Worm (Caenorhabditis elegans) whole organism, L3 larva: ENCODE results near the gene ifa-4.
A peak's percentile ranks its signal among the peaks of the same experiment; 100 is the strongest.

Experiments
- R02D3.7 ChIP-seq: fragments of 150-350 bp; optimal IDR thresholded peaks from 2 replicates; lab custom pipeline; 2014; ENCODE audit warnings: missing biosample characterization, missing genetic modification characterization
- ZK546.5 ChIP-seq: sonication (generic microtip); optimal IDR thresholded peaks from 2 replicates; lab custom pipeline; 2017; ENCODE audit warnings: missing biosample characterization, missing genetic modification characterization
- aly-2 ChIP-seq: fragments of 150-350 bp; optimal IDR thresholded peaks from 2 replicates; lab custom pipeline; 2014; ENCODE audit warnings: missing biosample characterization, missing genetic modification characterization
- ama-1 ChIP-seq: fragments of 150-350 bp; optimal IDR thresholded peaks from 2 replicates; lab custom pipeline; 2018
- ceh-16 ChIP-seq: sonication (generic microtip); optimal IDR thresholded peaks from 2 replicates; lab custom pipeline; 2017; ENCODE audit warnings: missing biosample characterization, missing genetic modification characterization
- ceh-28 ChIP-seq: fragments of 150-350 bp; optimal IDR thresholded peaks from 2 replicates; lab custom pipeline; 2014; ENCODE audit warnings: missing biosample characterization, missing genetic modification reagents, missing genetic modification characterization
- ceh-82 ChIP-seq: fragments of 150-350 bp; optimal IDR thresholded peaks from 2 replicates; lab custom pipeline; 2014; ENCODE audit warnings: missing biosample characterization, missing genetic modification characterization
- ceh-9 ChIP-seq: sonication (generic microtip); optimal IDR thresholded peaks from 2 replicates; lab custom pipeline; 2018; ENCODE audit warnings: missing biosample characterization, missing genetic modification characterization
- daf-12 ChIP-seq: fragments of 150-350 bp; optimal IDR thresholded peaks from 2 replicates; lab custom pipeline; 2014; ENCODE audit warnings: missing biosample characterization, missing genetic modification reagents, missing genetic modification characterization
- egl-27 ChIP-seq: sonication (generic microtip); optimal IDR thresholded peaks from 4 replicates; lab custom pipeline; 2017; ENCODE audit warnings: missing biosample characterization, missing genetic modification reagents, missing genetic modification characterization
- egl-5 ChIP-seq: fragments of 150-350 bp; optimal IDR thresholded peaks from 2 replicates; lab custom pipeline; 2017; ENCODE audit warnings: missing biosample characterization, missing genetic modification reagents, missing genetic modification characterization, inconsistent platforms
- elt-1 ChIP-seq: fragments of 150-350 bp; optimal IDR thresholded peaks from 2 replicates; lab custom pipeline; 2014; ENCODE audit warnings: missing biosample characterization, missing genetic modification characterization
- elt-2 ChIP-seq: sonication (generic microtip); optimal IDR thresholded peaks from 2 replicates; lab custom pipeline; 2016; ENCODE audit warnings: missing genetic modification reagents, mild to moderate bottlenecking, missing genetic modification characterization, missing compliant biosample characterization
- elt-3 ChIP-seq, 3 experiments: fragments of 150-350 bp in 1 of 3; sonication (generic microtip) in 2 of 3; optimal IDR thresholded peaks; 2 replicates in 2 of 3; 4 replicates in 1 of 3; lab custom pipeline; 2014 to 2017; ENCODE audit warnings: missing biosample characterization in 3 of 3, missing genetic modification characterization in 3 of 3
- eor-1 ChIP-seq, 2 experiments: fragments of 150-350 bp; optimal IDR thresholded peaks; 2 replicates each; lab custom pipeline; 2014 to 2018; ENCODE audit warnings: missing biosample characterization in 2 of 2, missing genetic modification characterization in 2 of 2
- fkh-10 ChIP-seq: sonication (generic microtip); optimal IDR thresholded peaks from 2 replicates; lab custom pipeline; 2017; ENCODE audit warnings: missing biosample characterization, missing genetic modification reagents, missing genetic modification characterization
- fkh-2 ChIP-seq: fragments of 150-350 bp; optimal IDR thresholded peaks from 2 replicates; lab custom pipeline; 2014; ENCODE audit warnings: missing biosample characterization, missing genetic modification reagents, missing genetic modification characterization
- fos-1 ChIP-seq: fragments of 150-350 bp; optimal IDR thresholded peaks from 2 replicates; lab custom pipeline; 2014; ENCODE audit warnings: missing biosample characterization, missing genetic modification characterization
- hmg-11 ChIP-seq: sonication (generic microtip); optimal IDR thresholded peaks from 2 replicates; lab custom pipeline; 2016; ENCODE audit warnings: missing genetic modification characterization, missing compliant biosample characterization
- jun-1 ChIP-seq: fragments of 150-350 bp; optimal IDR thresholded peaks from 2 replicates; lab custom pipeline; 2014; ENCODE audit warnings: missing biosample characterization, missing genetic modification reagents, missing genetic modification characterization
- lin-15B ChIP-seq: fragments of 150-350 bp; optimal IDR thresholded peaks from 2 replicates; lab custom pipeline; 2014; ENCODE audit warnings: missing biosample characterization, missing genetic modification characterization
- lin-39 ChIP-seq: fragments of 150-350 bp; optimal IDR thresholded peaks from 2 replicates; lab custom pipeline; 2018; ENCODE audit warnings: missing biosample characterization, missing genetic modification reagents, missing genetic modification characterization
- lsy-12 ChIP-seq: sonication (generic microtip); optimal IDR thresholded peaks from 2 replicates; lab custom pipeline; 2016; ENCODE audit warnings: mild to moderate bottlenecking, missing genetic modification characterization, missing compliant biosample characterization
- mdl-1 ChIP-seq: fragments of 150-350 bp; optimal IDR thresholded peaks from 2 replicates; lab custom pipeline; 2014; ENCODE audit warnings: missing biosample characterization, missing genetic modification characterization
- mml-1 ChIP-seq: fragments of 150-350 bp; sonication (generic microtip); optimal IDR thresholded peaks from 3 replicates; lab custom pipeline; 2014; ENCODE audit warnings: missing biosample characterization, missing genetic modification characterization
- nfya-1 ChIP-seq: sonication (generic microtip); optimal IDR thresholded peaks from 2 replicates; lab custom pipeline; 2017; ENCODE audit warnings: missing genetic modification characterization, mild to moderate bottlenecking, missing compliant biosample characterization, antibody characterized with exemption, moderate library complexity; ENCODE audit not compliant: insufficient read depth
- nhr-11 ChIP-seq: fragments of 150-350 bp; optimal IDR thresholded peaks from 2 replicates; lab custom pipeline; 2014; ENCODE audit warnings: missing biosample characterization, missing genetic modification characterization
- nhr-12 ChIP-seq: fragments of 150-350 bp; optimal IDR thresholded peaks from 2 replicates; lab custom pipeline; 2014; ENCODE audit warnings: missing biosample characterization, missing genetic modification characterization
- nhr-23 ChIP-seq: fragments of 150-350 bp; optimal IDR thresholded peaks from 2 replicates; lab custom pipeline; 2014; ENCODE audit warnings: missing biosample characterization, missing genetic modification reagents, missing genetic modification characterization
- nhr-237 ChIP-seq: fragments of 150-350 bp; optimal IDR thresholded peaks from 2 replicates; lab custom pipeline; 2014; ENCODE audit warnings: missing biosample characterization, missing genetic modification characterization
- nhr-25 ChIP-seq: sonication (generic microtip); optimal IDR thresholded peaks from 2 replicates; lab custom pipeline; 2017; ENCODE audit warnings: missing biosample characterization, missing genetic modification characterization
- nhr-28 ChIP-seq: fragments of 150-350 bp; optimal IDR thresholded peaks from 2 replicates; lab custom pipeline; 2014; ENCODE audit warnings: missing biosample characterization, missing genetic modification characterization
- nhr-43 ChIP-seq: sonication (generic microtip); optimal IDR thresholded peaks from 2 replicates; lab custom pipeline; 2016; ENCODE audit warnings: mild to moderate bottlenecking, missing genetic modification characterization, missing compliant biosample characterization; ENCODE audit not compliant: poor library complexity, severe bottlenecking
- nhr-67 ChIP-seq: fragments of 150-350 bp; optimal IDR thresholded peaks from 2 replicates; lab custom pipeline; 2014; ENCODE audit warnings: missing biosample characterization, missing genetic modification characterization
- nhr-76 ChIP-seq: fragments of 150-350 bp; sonication (generic microtip); optimal IDR thresholded peaks from 5 replicates; lab custom pipeline; 2014; ENCODE audit warnings: missing biosample characterization, missing genetic modification characterization
- nhr-77 ChIP-seq: fragments of 150-350 bp; optimal IDR thresholded peaks from 2 replicates; lab custom pipeline; 2014; ENCODE audit warnings: missing biosample characterization, missing genetic modification characterization
- pha-4 ChIP-seq: fragments of 150-350 bp; optimal IDR thresholded peaks from 2 replicates; lab custom pipeline; 2014; ENCODE audit warnings: missing biosample characterization, missing genetic modification reagents, missing genetic modification characterization
- pqm-1 ChIP-seq: fragments of 150-350 bp; optimal IDR thresholded peaks from 2 replicates; lab custom pipeline; 2017; ENCODE audit warnings: missing biosample characterization, missing genetic modification characterization, inconsistent platforms
- sea-2 ChIP-seq: fragments of 150-350 bp; sonication (generic microtip); optimal IDR thresholded peaks from 4 replicates; lab custom pipeline; 2014; ENCODE audit warnings: missing biosample characterization, missing genetic modification reagents, missing genetic modification characterization
- skn-1 ChIP-seq: fragments of 150-350 bp; optimal IDR thresholded peaks from 2 replicates; lab custom pipeline; 2014; ENCODE audit warnings: missing biosample characterization, missing genetic modification characterization
- snpc-4 ChIP-seq: fragments of 150-350 bp; optimal IDR thresholded peaks from 2 replicates; lab custom pipeline; 2014; ENCODE audit warnings: missing biosample characterization, missing genetic modification characterization
- tbx-2 ChIP-seq: sonication (generic microtip); optimal IDR thresholded peaks from 2 replicates; lab custom pipeline; 2016; ENCODE audit warnings: mild to moderate bottlenecking, missing genetic modification characterization, missing compliant biosample characterization
- unc-39 ChIP-seq: sonication (generic microtip); optimal IDR thresholded peaks from 4 replicates; lab custom pipeline; 2017; ENCODE audit warnings: missing biosample characterization, missing genetic modification characterization
- unc-62 ChIP-seq: fragments of 150-350 bp; sonication (generic microtip); optimal IDR thresholded peaks from 4 replicates; lab custom pipeline; 2014; ENCODE audit warnings: missing biosample characterization, missing genetic modification reagents, missing genetic modification characterization
- zag-1 ChIP-seq: fragments of 150-350 bp; optimal IDR thresholded peaks from 2 replicates; lab custom pipeline; 2014; ENCODE audit warnings: missing biosample characterization, missing genetic modification characterization
- ztf-11 ChIP-seq: fragments of 150-350 bp; optimal IDR thresholded peaks from 2 replicates; lab custom pipeline; 2014; ENCODE audit warnings: missing biosample characterization, missing genetic modification characterization
- ztf-4 ChIP-seq: fragments of 150-350 bp; optimal IDR thresholded peaks from 2 replicates; lab custom pipeline; 2014; ENCODE audit warnings: missing biosample characterization, missing genetic modification characterization

ifa-4 gene

ce11 chrX:4915879-4916278 is at the start of gene ifa-4:
Gene ifa-4 (minus strand): TSS chrX:4915979.
- TF ChIP-seq ztf-4 (tag; lab: Kevin White, UChicago) (no peak), nhr-23 (tag; lab: Kevin White, UChicago) (no peak), R02D3.7 (tag; lab: Kevin White, UChicago) (no peak), snpc-4 (tag; lab: Kevin White, UChicago) (no peak), fos-1 (tag; lab: Kevin White, UChicago) (no peak)

ce11 chrX:4961681-4962656 is 46.2 kb upstream of the ifa-4 start:
- TF ChIP-seq nhr-43 (tag; lab: Kevin White, UChicago): no peak
- no peak for TF ChIP-seq lsy-12 (tag; lab: Kevin White, UChicago)
- TF ChIP-seq ceh-16 (tag; lab: Kevin White, UChicago): no peak
- TF ChIP-seq egl-27 (tag; lab: Kevin White, UChicago): no peak
- no peak for TF ChIP-seq pqm-1 (tag; lab: Kevin White, UChicago)
- TF ChIP-seq fkh-2: no peak
- TF ChIP-seq tbx-2 (tag; lab: Kevin White, UChicago): peak; percentile 72
- TF ChIP-seq nhr-237 (tag; lab: Kevin White, UChicago): no peak
- TF ChIP-seq skn-1 (tag; lab: Kevin White, UChicago): no peak
- TF ChIP-seq nhr-23 (tag; lab: Kevin White, UChicago): no peak
- peak; percentile 62 for TF ChIP-seq hmg-11 (tag; lab: Kevin White, UChicago)
- TF ChIP-seq ceh-82 (tag; lab: Kevin White, UChicago): no peak
- no peak for TF ChIP-seq ztf-11 (tag; lab: Kevin White, UChicago)
- TF ChIP-seq nhr-76: no peak
- TF ChIP-seq daf-12 (tag; lab: Kevin White, UChicago): no peak
- no peak for TF ChIP-seq unc-39 (tag; lab: Kevin White, UChicago)
- TF ChIP-seq fos-1 (tag; lab: Kevin White, UChicago): no peak
- no peak for TF ChIP-seq ceh-9
- no peak for TF ChIP-seq nhr-77 (tag; lab: Kevin White, UChicago)
- TF ChIP-seq lin-15B: peak; percentile 20
- TF ChIP-seq aly-2: no peak
- no peak for TF ChIP-seq zag-1 (tag; lab: Kevin White, UChicago)
- TF ChIP-seq lin-39 (tag; lab: Kevin White, UChicago): peak; percentile 95
- TF ChIP-seq ama-1 (lab: Kevin White, UChicago): no peak
- peak; percentile 23 for TF ChIP-seq nhr-11
- TF ChIP-seq nhr-12 (tag; lab: Kevin White, UChicago): no peak
- TF ChIP-seq elt-2 (tag; lab: Kevin White, UChicago): no peak
- TF ChIP-seq ztf-4 (tag; lab: Kevin White, UChicago): no peak
- no peak for TF ChIP-seq ZK546.5 (tag; lab: Kevin White, UChicago)
- no peak for TF ChIP-seq mml-1 (tag; lab: Kevin White, UChicago)
- TF ChIP-seq ceh-28: peak; percentile 17
- TF ChIP-seq nhr-28 (tag; lab: Kevin White, UChicago): no peak
- TF ChIP-seq unc-62 (GFP tag; lab: Kevin White, UChicago): no peak
- TF ChIP-seq egl-5 (tag; lab: Kevin White, UChicago): peak; percentile 95
- TF ChIP-seq nfya-1 (tag; lab: Kevin White, UChicago): peak; percentile 88
- no peak for TF ChIP-seq fkh-10 (GFP tag; lab: Kevin White, UChicago)
- TF ChIP-seq nhr-67 (tag; lab: Kevin White, UChicago): no peak
- TF ChIP-seq eor-1 (tag; optimal IDR thresholded peaks at IDR 0.05; lab: Kevin White, UChicago): no peak
- TF ChIP-seq mdl-1: no peak
- TF ChIP-seq elt-1: no peak
- TF ChIP-seq pha-4: peak; percentile 78
- TF ChIP-seq elt-3 (tag; optimal IDR thresholded peaks at IDR 0.05; lab: Kevin White, UChicago): no peak
- TF ChIP-seq nhr-25 (tag; lab: Kevin White, UChicago): peak; percentile 12
- TF ChIP-seq snpc-4 (tag; lab: Kevin White, UChicago): peak; percentile 24
- TF ChIP-seq R02D3.7 (tag; lab: Kevin White, UChicago): no peak
- TF ChIP-seq sea-2: no peak
- peak; percentile 60 for TF ChIP-seq jun-1 (tag; lab: Kevin White, UChicago)
- TF ChIP-seq, all 47 proteins: peak for 12
